ENCODE assay signal across 2 fruit fly cellular contexts in the genomic region with DNA sequence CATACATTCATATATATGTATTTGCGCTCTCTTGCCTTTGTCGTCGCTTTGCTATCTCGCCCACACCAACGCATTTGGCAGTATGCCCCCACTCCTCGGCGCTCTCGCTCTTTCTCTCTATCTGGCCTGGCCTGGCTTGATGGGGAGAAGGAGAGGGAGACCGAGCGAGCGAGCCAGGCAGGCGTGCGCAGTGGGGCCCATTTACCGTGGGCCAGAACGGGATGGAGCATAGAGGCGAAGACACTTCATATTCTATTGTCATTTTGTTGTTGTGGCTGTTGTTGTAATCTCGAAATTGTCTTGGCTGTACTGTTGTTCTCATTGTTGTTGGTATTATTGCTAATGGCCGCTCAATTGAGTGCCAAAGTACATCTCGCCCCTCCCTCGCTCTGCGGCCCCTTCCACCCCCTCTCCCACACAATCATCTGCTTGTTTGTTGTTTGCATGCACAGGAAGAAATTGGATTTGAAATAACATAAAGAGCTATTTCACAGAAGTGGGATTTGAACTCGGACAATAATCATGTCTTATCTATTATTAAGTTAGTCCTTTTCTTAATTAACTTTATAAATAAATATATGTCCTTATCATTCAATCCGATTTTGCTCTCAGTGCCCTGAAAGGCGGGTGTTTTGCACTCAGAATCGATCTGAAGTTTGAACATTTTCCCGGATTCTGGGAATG.
TF ChIP-seq lines count a peak whose summit lies in the region.

No protein-coding gene starts in this region.

TF ChIP-seq in whole organism, embryonic, 481 proteins besides CTCF, POLR2A, EP300 and RAD21 (continued from another document and continues in another):
- TF ChIP-seq ranshi (GFP tag; IDR thresholded peaks at IDR 0.05; lab: Robert Waterston, UW) (peak; percentile 87; the same call in 1 of the 2 replicates), exex (tag; optimal IDR thresholded peaks at IDR 0.05; lab: Kevin White, UChicago) (peak; percentile 46), Camta (GFP tag; optimal IDR thresholded peaks at IDR 0.05; lab: Kevin White, UChicago) (peak; percentile 35), CG13287 (GFP tag; IDR thresholded peaks at IDR 0.05; lab: Robert Waterston, UW; ENCODE audit: partially characterized antibody) (peak; percentile 39; the same call in 1 of the 2 replicates), croc (GFP tag; conservative IDR thresholded peaks at IDR 0.05; lab: Robert Waterston, UW) (peak; percentile 88), CG6854 (GFP tag; optimal IDR thresholded peaks at IDR 0.05; lab: Kevin White, UChicago) (peak; percentile 70), ato (GFP tag; IDR thresholded peaks at IDR 0.05; lab: Robert Waterston, UW; ENCODE audit: partially characterized antibody) (no peak), CG8359 (GFP tag; optimal IDR thresholded peaks at IDR 0.05; lab: Kevin White, UChicago; ENCODE audit: borderline replicate concordance) (peak; percentile 67), CG2889 (GFP tag; IDR thresholded peaks at IDR 0.05; lab: Robert Waterston, UW) (peak; percentile 86), CoRest (tag; optimal IDR thresholded peaks at IDR 0.05; lab: Kevin White, UChicago) (peak; percentile 91), sens-2 (GFP tag; IDR thresholded peaks at IDR 0.05; lab: Robert Waterston, UW) (peak; percentile 76), Dfd (GFP tag; optimal IDR thresholded peaks at IDR 0.05; lab: Kevin White, UChicago) (no peak), ATbp (GFP tag; optimal IDR thresholded peaks at IDR 0.05; lab: Kevin White, UChicago) (peak; percentile 74), CG8765 (GFP tag; IDR thresholded peaks at IDR 0.05; lab: Robert Waterston, UW) (peak; percentile 79), NfI (GFP tag; optimal IDR thresholded peaks at IDR 0.05; lab: Kevin White, UChicago) (peak; percentile 88), CG10543 (GFP tag; optimal IDR thresholded peaks at IDR 0.05; lab: Kevin White, UChicago) (peak; percentile 75), CG15696 (tag; optimal IDR thresholded peaks at IDR 0.05; lab: Kevin White, UChicago) (peak; percentile 82), fd3F (GFP tag; optimal IDR thresholded peaks at IDR 0.05; lab: Kevin White, UChicago) (peak; percentile 82), shn (GFP tag; optimal IDR thresholded peaks at IDR 0.05; lab: Kevin White, UChicago) (no peak), grn (GFP tag; optimal IDR thresholded peaks at IDR 0.05; lab: Kevin White, UChicago) (peak; percentile 57), E2f2 (GFP tag; IDR thresholded peaks at IDR 0.05; lab: Robert Waterston, UW) (peak; percentile 67), al (GFP tag; IDR thresholded peaks at IDR 0.05; lab: Robert Waterston, UW) (peak; percentile 87), luna (GFP tag; optimal IDR thresholded peaks at IDR 0.05; lab: Kevin White, UChicago) (no peak), Aef1 (GFP tag; IDR thresholded peaks at IDR 0.05; lab: Robert Waterston, UW) (peak; percentile 90), MBD-R2 (GFP tag; IDR thresholded peaks at IDR 0.05; lab: Robert Waterston, UW) (peak; percentile 80), abd-A (tag; optimal IDR thresholded peaks at IDR 0.05; lab: Kevin White, UChicago) (peak; percentile 79), GATAe (GFP tag; conservative IDR thresholded peaks at IDR 0.05; lab: Robert Waterston, UW) (peak; percentile 75), vfl (GFP tag; optimal IDR thresholded peaks at IDR 0.05; lab: Kevin White, UChicago) (peak; percentile 56), sd (tag; optimal IDR thresholded peaks at IDR 0.05; lab: Kevin White, UChicago) (peak; percentile 54), H15 (GFP tag; IDR thresholded peaks at IDR 0.05; lab: Robert Waterston, UW) (peak; percentile 88), Opbp (GFP tag; IDR thresholded peaks at IDR 0.05; lab: Robert Waterston, UW; ENCODE audit: partially characterized antibody) (no peak), gcm (GFP tag; optimal IDR thresholded peaks at IDR 0.05; lab: Kevin White, UChicago) (peak; percentile 87), HLH4C (GFP tag; IDR thresholded peaks at IDR 0.05; lab: Robert Waterston, UW; ENCODE audit: partially characterized antibody) (no peak), CG12659 (GFP tag; optimal IDR thresholded peaks at IDR 0.05; lab: Kevin White, UChicago) (peak; percentile 93), peb (GFP tag; IDR thresholded peaks at IDR 0.05; lab: Robert Waterston, UW) (peak; percentile 82), CG6813 (GFP tag; optimal IDR thresholded peaks at IDR 0.05; lab: Kevin White, UChicago) (peak; percentile 77), CG7987 (GFP tag; optimal IDR thresholded peaks at IDR 0.05; lab: Kevin White, UChicago) (peak; percentile 84), pb (GFP tag; optimal IDR thresholded peaks at IDR 0.05; lab: Kevin White, UChicago) (peak; percentile 16), CG7745 (tag; optimal IDR thresholded peaks at IDR 0.05; lab: Kevin White, UChicago) (peak; percentile 23), Ada2b (GFP tag; IDR thresholded peaks at IDR 0.05; lab: Robert Waterston, UW) (peak; percentile 87), CG17802 (tag; optimal IDR thresholded peaks at IDR 0.05; lab: Kevin White, UChicago) (peak; percentile 71), CG17359 (tag; optimal IDR thresholded peaks at IDR 0.05; lab: Kevin White, UChicago) (peak; percentile 91), pan (optimal IDR thresholded peaks at IDR 0.05; lab: Kevin White, UChicago) (no peak), pan (GFP tag; optimal IDR thresholded peaks at IDR 0.05 in 1 of 2, IDR thresholded peaks at IDR 0.05 in 1 of 2) (peak in 1 of 2 experiments; percentile 93), Sin3A (optimal IDR thresholded peaks at IDR 0.05; lab: Kevin White, UChicago) (no peak), CG33557 (GFP tag; optimal IDR thresholded peaks at IDR 0.05; lab: Kevin White, UChicago) (peak; percentile 81), CG8944 (GFP tag; optimal IDR thresholded peaks at IDR 0.05; lab: Kevin White, UChicago) (peak; percentile 23), CG18476 (GFP tag; optimal IDR thresholded peaks at IDR 0.05; lab: Kevin White, UChicago) (peak; percentile 54), cwo (GFP tag; optimal IDR thresholded peaks at IDR 0.05; lab: Kevin White, UChicago) (peak; percentile 84), CG3726 (GFP tag; IDR thresholded peaks at IDR 0.05; lab: Robert Waterston, UW) (peak; percentile 84; the same call in 1 of the 3 replicates), Hr78 (GFP tag; optimal IDR thresholded peaks at IDR 0.05; lab: Kevin White, UChicago) (peak in 1 of 2 experiments; percentile 54), wor (GFP tag; IDR thresholded peaks at IDR 0.05; lab: Robert Waterston, UW) (peak; percentile 77), dati (GFP tag; IDR thresholded peaks at IDR 0.05; lab: Robert Waterston, UW) (peak; percentile 82), CG13296 (GFP tag; optimal IDR thresholded peaks at IDR 0.05; lab: Kevin White, UChicago) (peak; percentile 74), CG11398 (GFP tag; optimal IDR thresholded peaks at IDR 0.05; lab: Kevin White, UChicago) (no peak), CG12236 (GFP tag; optimal IDR thresholded peaks at IDR 0.05; lab: Kevin White, UChicago) (no peak), cas (GFP tag; IDR thresholded peaks at IDR 0.05; lab: Robert Waterston, UW) (peak; percentile 80), dm (GFP tag; optimal IDR thresholded peaks at IDR 0.05; lab: Kevin White, UChicago) (no peak), Adf1 (GFP tag; IDR thresholded peaks at IDR 0.05; lab: Robert Waterston, UW) (peak; percentile 76), dimm (GFP tag; IDR thresholded peaks at IDR 0.05; lab: Robert Waterston, UW) (no peak; the same call in 1 of the 2 replicates)

TF ChIP-seq in whole organism, prepupa, 60 proteins besides CTCF, POLR2A, EP300 and RAD21 (continued from another document):
- TF ChIP-seq CG11294 (GFP tag; IDR thresholded peaks at IDR 0.05; lab: Robert Waterston, UW) (peak; percentile 91), net (GFP tag; optimal IDR thresholded peaks at IDR 0.05; lab: Kevin White, UChicago) (peak; percentile 93), CG6792 (GFP tag; optimal IDR thresholded peaks at IDR 0.05; lab: Kevin White, UChicago) (peak; percentile 84), fd59A (GFP tag; optimal IDR thresholded peaks at IDR 0.05; lab: Kevin White, UChicago) (peak; percentile 79), lz (GFP tag; optimal IDR thresholded peaks at IDR 0.05; lab: Kevin White, UChicago) (peak; percentile 82), fkh (GFP tag; optimal IDR thresholded peaks at IDR 0.05; lab: Kevin White, UChicago) (peak; percentile 96), cyc (GFP tag; optimal IDR thresholded peaks at IDR 0.05; lab: Kevin White, UChicago) (peak; percentile 82), CG34406 (GFP tag; optimal IDR thresholded peaks at IDR 0.05; lab: Kevin White, UChicago) (peak; percentile 83), Hr38 (GFP tag; optimal IDR thresholded peaks at IDR 0.05; lab: Kevin White, UChicago) (no peak), Ets96B (tag; optimal IDR thresholded peaks at IDR 0.05; lab: Kevin White, UChicago) (peak; percentile 88), Eip78C (GFP tag; lab: Kevin White, UChicago) (peak; percentile 94), CG7368 (GFP tag; optimal IDR thresholded peaks at IDR 0.05; lab: Kevin White, UChicago) (peak; percentile 81), CG11902 (GFP tag; optimal IDR thresholded peaks at IDR 0.05; lab: Kevin White, UChicago) (peak; percentile 73), CG15336 (GFP tag; IDR thresholded peaks at IDR 0.05; lab: Robert Waterston, UW) (peak; percentile 94)
